Comparison of ENCODE assay signal across 1 fruit fly cellular context in genomic region chr3L:20185206-20185868, dm6.
TF ChIP-seq lines count a peak whose summit lies in the region.

No protein-coding gene starts in this region.

TF ChIP-seq in whole organism, embryonic, 481 proteins besides CTCF, POLR2A, EP300 and RAD21 (continued from another document and continues in another):
- TF ChIP-seq Med (GFP tag; lab: Kevin White, UChicago) (peak; percentile 87), CG14441 (GFP tag; IDR thresholded peaks at IDR 0.05; lab: Robert Waterston, UW) (no peak; the same call in 1 of the 2 replicates), phol (tag; optimal IDR thresholded peaks at IDR 0.05; lab: Kevin White, UChicago) (peak; percentile 15), CG10209 (GFP tag; optimal IDR thresholded peaks at IDR 0.05; lab: Kevin White, UChicago) (peak; percentile 67), Doc2 (GFP tag; IDR thresholded peaks at IDR 0.05; lab: Robert Waterston, UW) (no peak), CG2875 (GFP tag; optimal IDR thresholded peaks at IDR 0.05; lab: Kevin White, UChicago) (peak; percentile 31), CG7839 (tag; optimal IDR thresholded peaks at IDR 0.05; lab: Kevin White, UChicago) (peak; percentile 75), prd (optimal IDR thresholded peaks at IDR 0.05; lab: Kevin White, UChicago) (no peak), prd (GFP tag; IDR thresholded peaks at IDR 0.05; lab: Robert Waterston, UW) (no peak), Meics (GFP tag; optimal IDR thresholded peaks at IDR 0.05; lab: Kevin White, UChicago) (peak; percentile 52), tup (GFP tag; optimal IDR thresholded peaks at IDR 0.05; lab: Kevin White, UChicago) (peak; percentile 8), CG13287 (GFP tag; IDR thresholded peaks at IDR 0.05; lab: Robert Waterston, UW; ENCODE audit: partially characterized antibody) (no peak), ssp (GFP tag; IDR thresholded peaks at IDR 0.05; lab: Robert Waterston, UW) (no peak), CG12219 (GFP tag; optimal IDR thresholded peaks at IDR 0.05; lab: Kevin White, UChicago) (peak; percentile 39), nerfin-1 (tag; optimal IDR thresholded peaks at IDR 0.05; lab: Kevin White, UChicago) (no peak), CG6654 (GFP tag; optimal IDR thresholded peaks at IDR 0.05; lab: Kevin White, UChicago) (no peak), CG1792 (GFP tag; optimal IDR thresholded peaks at IDR 0.05; lab: Kevin White, UChicago) (no peak), CG12769 (tag; optimal IDR thresholded peaks at IDR 0.05; lab: Kevin White, UChicago) (peak; percentile 49), MBD-R2 (GFP tag; IDR thresholded peaks at IDR 0.05; lab: Robert Waterston, UW) (no peak), tap (tag; optimal IDR thresholded peaks at IDR 0.05; lab: Kevin White, UChicago) (no peak), chinmo (GFP tag; IDR thresholded peaks at IDR 0.05; lab: Robert Waterston, UW; ENCODE audit: partially characterized antibody) (no peak), CG10366 (GFP tag; IDR thresholded peaks at IDR 0.05; lab: Robert Waterston, UW) (peak; percentile 21; the same call in 1 of the 2 replicates), slou (GFP tag; optimal IDR thresholded peaks at IDR 0.05; lab: Kevin White, UChicago) (no peak), grn (GFP tag; optimal IDR thresholded peaks at IDR 0.05; lab: Kevin White, UChicago) (no peak), CG13624 (GFP tag; optimal IDR thresholded peaks at IDR 0.05; lab: Kevin White, UChicago) (peak; percentile 55), ato (GFP tag; IDR thresholded peaks at IDR 0.05; lab: Robert Waterston, UW; ENCODE audit: partially characterized antibody) (no peak), CG10274 (GFP tag; optimal IDR thresholded peaks at IDR 0.05; lab: Kevin White, UChicago) (no peak), CoRest (tag; optimal IDR thresholded peaks at IDR 0.05; lab: Kevin White, UChicago) (peak; percentile 64), Spps (tag; optimal IDR thresholded peaks at IDR 0.05; lab: Kevin White, UChicago) (no peak), CG8924 (tag; optimal IDR thresholded peaks at IDR 0.05; lab: Kevin White, UChicago) (peak; percentile 42), seq (GFP tag; IDR thresholded peaks at IDR 0.05; lab: Robert Waterston, UW) (peak; percentile 56), br (optimal IDR thresholded peaks at IDR 0.05; lab: Kevin White, UChicago) (no peak), psq (GFP tag; optimal IDR thresholded peaks at IDR 0.05; lab: Kevin White, UChicago) (no peak), CG17829 (tag; optimal IDR thresholded peaks at IDR 0.05; lab: Kevin White, UChicago) (no peak), Tbp (GFP tag; optimal IDR thresholded peaks at IDR 0.05; lab: Kevin White, UChicago) (no peak), kay (GFP tag; optimal IDR thresholded peaks at IDR 0.05; lab: Kevin White, UChicago) (no peak), HLHmδ (GFP tag; optimal IDR thresholded peaks at IDR 0.05; lab: Kevin White, UChicago) (no peak), Lpt (GFP tag; optimal IDR thresholded peaks at IDR 0.05; lab: Kevin White, UChicago) (no peak), H2.0 (GFP tag; IDR thresholded peaks at IDR 0.05; lab: Robert Waterston, UW) (peak; percentile 61), chm (GFP tag; IDR thresholded peaks at IDR 0.05; lab: Robert Waterston, UW) (no peak), CG9876 (GFP tag; optimal IDR thresholded peaks at IDR 0.05; lab: Kevin White, UChicago) (peak; percentile 12), CG3281 (GFP tag; optimal IDR thresholded peaks at IDR 0.05; lab: Kevin White, UChicago) (peak; percentile 65), CG6689 (GFP tag; IDR thresholded peaks at IDR 0.05; lab: Robert Waterston, UW) (no peak), C15 (GFP tag; IDR thresholded peaks at IDR 0.05; lab: Robert Waterston, UW) (no peak), CG3726 (GFP tag; IDR thresholded peaks at IDR 0.05; lab: Robert Waterston, UW) (no peak), salm (tag; optimal IDR thresholded peaks at IDR 0.05; lab: Kevin White, UChicago) (no peak), otp (GFP tag; IDR thresholded peaks at IDR 0.05; lab: Robert Waterston, UW) (no peak), gt (GFP tag; IDR thresholded peaks at IDR 0.05; lab: Robert Waterston, UW) (no peak), az2 (GFP tag; optimal IDR thresholded peaks at IDR 0.05; lab: Kevin White, UChicago) (peak; percentile 40), Atf-2 (GFP tag; optimal IDR thresholded peaks at IDR 0.05; lab: Kevin White, UChicago) (peak; percentile 18), NC2α (GFP tag; optimal IDR thresholded peaks at IDR 0.05; lab: Kevin White, UChicago) (no peak), Mes4 (GFP tag; optimal IDR thresholded peaks at IDR 0.05; lab: Kevin White, UChicago) (no peak), CG18011 (GFP tag; optimal IDR thresholded peaks at IDR 0.05; lab: Kevin White, UChicago) (no peak), CG15514 (GFP tag; optimal IDR thresholded peaks at IDR 0.05; lab: Kevin White, UChicago) (peak; percentile 37), CG8765 (GFP tag; IDR thresholded peaks at IDR 0.05; lab: Robert Waterston, UW) (no peak), btn (GFP tag; optimal IDR thresholded peaks at IDR 0.05; lab: Kevin White, UChicago) (no peak), slp2 (GFP tag; optimal IDR thresholded peaks at IDR 0.05; lab: Kevin White, UChicago) (no peak), Nf-YC (tag; optimal IDR thresholded peaks at IDR 0.05; lab: Kevin White, UChicago) (no peak), CG4404 (GFP tag; IDR thresholded peaks at IDR 0.05; lab: Robert Waterston, UW) (no peak), wek (GFP tag; optimal IDR thresholded peaks at IDR 0.05; lab: Kevin White, UChicago) (no peak), CG8089 (GFP tag; optimal IDR thresholded peaks at IDR 0.05; lab: Kevin White, UChicago) (no peak), aop (GFP tag; IDR thresholded peaks at IDR 0.05; lab: Robert Waterston, UW) (no peak), Lhr (GFP tag; optimal IDR thresholded peaks at IDR 0.05; lab: Kevin White, UChicago) (no peak), CG9437 (GFP tag; optimal IDR thresholded peaks at IDR 0.05; lab: Kevin White, UChicago) (peak; percentile 59), Rfx (GFP tag; IDR thresholded peaks at IDR 0.05; lab: Robert Waterston, UW) (peak; percentile 32; the same call in 1 of the 2 replicates), CG4707 (GFP tag; optimal IDR thresholded peaks at IDR 0.05; lab: Kevin White, UChicago) (no peak), MESR4 (GFP tag; optimal IDR thresholded peaks at IDR 0.05; lab: Kevin White, UChicago) (no peak), Bgb (GFP tag; IDR thresholded peaks at IDR 0.05; lab: Robert Waterston, UW; ENCODE audit: partially characterized antibody) (no peak; the same call in 1 of the 2 replicates), CG14014 (GFP tag; IDR thresholded peaks at IDR 0.05; lab: Robert Waterston, UW) (peak; percentile 58), ro (GFP tag; IDR thresholded peaks at IDR 0.05; lab: Robert Waterston, UW) (no peak), h (optimal IDR thresholded peaks at IDR 0.05; lab: Kevin White, UChicago) (no peak), p53 (GFP tag; optimal IDR thresholded peaks at IDR 0.05; lab: Kevin White, UChicago) (no peak), CG12155 (GFP tag; optimal IDR thresholded peaks at IDR 0.05; lab: Kevin White, UChicago) (peak; percentile 53), H15 (GFP tag; IDR thresholded peaks at IDR 0.05; lab: Robert Waterston, UW) (no peak), sr (GFP tag; IDR thresholded peaks at IDR 0.05; lab: Robert Waterston, UW) (no peak), cato (GFP tag; optimal IDR thresholded peaks at IDR 0.05; lab: Kevin White, UChicago; ENCODE audit: borderline replicate concordance) (peak; percentile 58), CG31224 (GFP tag; IDR thresholded peaks at IDR 0.05; lab: Robert Waterston, UW) (no peak), CG13123 (GFP tag; optimal IDR thresholded peaks at IDR 0.05; lab: Kevin White, UChicago) (peak; percentile 37), bsh (GFP tag; optimal IDR thresholded peaks at IDR 0.05; lab: Kevin White, UChicago) (peak in 1 of 2 experiments; percentile 34), E2f2 (GFP tag; IDR thresholded peaks at IDR 0.05; lab: Robert Waterston, UW) (peak; percentile 44), ems (GFP tag; optimal IDR thresholded peaks at IDR 0.05; lab: Kevin White, UChicago) (peak; percentile 69), CG33213 (GFP tag; optimal IDR thresholded peaks at IDR 0.05; lab: Kevin White, UChicago) (peak; percentile 7), D (optimal IDR thresholded peaks at IDR 0.05; lab: Kevin White, UChicago) (no peak), D (GFP tag; optimal IDR thresholded peaks at IDR 0.05; lab: Kevin White, UChicago) (no peak), fd3F (GFP tag; optimal IDR thresholded peaks at IDR 0.05; lab: Kevin White, UChicago) (peak; percentile 37), caup (GFP tag; optimal IDR thresholded peaks at IDR 0.05; lab: Kevin White, UChicago; ENCODE audit: severe bottlenecking) (peak; percentile 71), CG1603 (tag; optimal IDR thresholded peaks at IDR 0.05; lab: Kevin White, UChicago) (no peak), B-H1 (GFP tag; IDR thresholded peaks at IDR 0.05; lab: Robert Waterston, UW) (no peak), CG2129 (GFP tag; IDR thresholded peaks at IDR 0.05; lab: Robert Waterston, UW; ENCODE audit: partially characterized antibody) (no peak), Trl (optimal IDR thresholded peaks at IDR 0.05; lab: Kevin White, UChicago) (no peak), Trl (GFP tag; optimal IDR thresholded peaks at IDR 0.05; lab: Kevin White, UChicago) (peak; percentile 0), Abd-B (GFP tag; optimal IDR thresholded peaks at IDR 0.05; lab: Kevin White, UChicago) (no peak), CG9609 (GFP tag; optimal IDR thresholded peaks at IDR 0.05; lab: Kevin White, UChicago) (peak; percentile 50), Dref (GFP tag; IDR thresholded peaks at IDR 0.05; lab: Robert Waterston, UW) (no peak), ham (GFP tag; IDR thresholded peaks at IDR 0.05; lab: Robert Waterston, UW) (0 out of 2 replicates have a peak, but pooled peaks have one; percentile 28), CG13775 (GFP tag; optimal IDR thresholded peaks at IDR 0.05; lab: Kevin White, UChicago) (peak; percentile 75), Fer3 (tag; optimal IDR thresholded peaks at IDR 0.05; lab: Kevin White, UChicago) (peak; percentile 42), ci (GFP tag; IDR thresholded peaks at IDR 0.05; lab: Robert Waterston, UW) (peak; percentile 27; the same call in 1 of the 3 replicates), toy (GFP tag; IDR thresholded peaks at IDR 0.05; lab: Robert Waterston, UW) (no peak), CG11093 (GFP tag; IDR thresholded peaks at IDR 0.05; lab: Robert Waterston, UW) (no peak), disco-r (GFP tag; optimal IDR thresholded peaks at IDR 0.05; lab: Kevin White, UChicago) (no peak), gro (GFP tag; optimal IDR thresholded peaks at IDR 0.05; lab: Kevin White, UChicago) (no peak), z (GFP tag; IDR thresholded peaks at IDR 0.05; lab: Robert Waterston, UW) (no peak), CG8388 (GFP tag; optimal IDR thresholded peaks at IDR 0.05; lab: Kevin White, UChicago) (peak; percentile 12), gem (tag; optimal IDR thresholded peaks at IDR 0.05; lab: Kevin White, UChicago) (peak; percentile 77), Myb (GFP tag; optimal IDR thresholded peaks at IDR 0.05; lab: Kevin White, UChicago) (peak; percentile 34), CG11504 (tag; optimal IDR thresholded peaks at IDR 0.05; lab: Kevin White, UChicago) (peak; percentile 59), sens-2 (GFP tag; IDR thresholded peaks at IDR 0.05; lab: Robert Waterston, UW) (no peak), luna (GFP tag; optimal IDR thresholded peaks at IDR 0.05; lab: Kevin White, UChicago) (no peak), CG7357 (GFP tag; IDR thresholded peaks at IDR 0.05; lab: Robert Waterston, UW) (no peak), Xbp1 (GFP tag; optimal IDR thresholded peaks at IDR 0.05; lab: Kevin White, UChicago) (peak; percentile 64), CG4282 (GFP tag; optimal IDR thresholded peaks at IDR 0.05; lab: Kevin White, UChicago) (no peak), CG11560 (tag; IDR thresholded peaks at IDR 0.05; lab: Robert Waterston, UW) (no peak), danr (GFP tag; IDR thresholded peaks at IDR 0.05; lab: Robert Waterston, UW) (no peak), da (GFP tag; optimal IDR thresholded peaks at IDR 0.05; lab: Kevin White, UChicago) (no peak), CG15011 (GFP tag; optimal IDR thresholded peaks at IDR 0.05; lab: Kevin White, UChicago) (peak; percentile 22), CG30403 (GFP tag; optimal IDR thresholded peaks at IDR 0.05; lab: Kevin White, UChicago) (peak; percentile 66), CG15479 (GFP tag; optimal IDR thresholded peaks at IDR 0.05; lab: Kevin White, UChicago) (no peak), CG17328 (GFP tag; IDR thresholded peaks at IDR 0.05; lab: Robert Waterston, UW) (no peak), usp (GFP tag; optimal IDR thresholded peaks at IDR 0.05; lab: Kevin White, UChicago) (no peak), pan (optimal IDR thresholded peaks at IDR 0.05; lab: Kevin White, UChicago) (no peak), pan (GFP tag; optimal IDR thresholded peaks at IDR 0.05 in 1 of 2, IDR thresholded peaks at IDR 0.05 in 1 of 2) (no peak), CG4328 (GFP tag; optimal IDR thresholded peaks at IDR 0.05; lab: Kevin White, UChicago) (no peak), HLH54F (GFP tag; optimal IDR thresholded peaks at IDR 0.05; lab: Kevin White, UChicago) (peak; percentile 71), CG11247 (GFP tag; IDR thresholded peaks at IDR 0.05; lab: Robert Waterston, UW) (no peak), CHES-1-like (GFP tag; optimal IDR thresholded peaks at IDR 0.05; lab: Kevin White, UChicago) (peak; percentile 47), gcm2 (GFP tag; optimal IDR thresholded peaks at IDR 0.05; lab: Kevin White, UChicago) (peak; percentile 29), Deaf1 (tag; optimal IDR thresholded peaks at IDR 0.05; lab: Kevin White, UChicago) (peak; percentile 98), sna (GFP tag; IDR thresholded peaks at IDR 0.05; lab: Robert Waterston, UW; ENCODE audit: partially characterized antibody) (no peak), repo (GFP tag; optimal IDR thresholded peaks at IDR 0.05; lab: Kevin White, UChicago) (no peak), Dfd (GFP tag; optimal IDR thresholded peaks at IDR 0.05; lab: Kevin White, UChicago) (no peak), Aef1 (GFP tag; IDR thresholded peaks at IDR 0.05; lab: Robert Waterston, UW) (peak; percentile 56), CG4360 (GFP tag; IDR thresholded peaks at IDR 0.05; lab: Robert Waterston, UW) (no peak), CG1233 (GFP tag; optimal IDR thresholded peaks at IDR 0.05; lab: Kevin White, UChicago) (no peak), sim (GFP tag; IDR thresholded peaks at IDR 0.05; lab: Robert Waterston, UW) (no peak), hb (GFP tag; IDR thresholded peaks at IDR 0.05; lab: Robert Waterston, UW; ENCODE audit: partially characterized antibody) (no peak), bowl (GFP tag; IDR thresholded peaks at IDR 0.05; lab: Robert Waterston, UW) (no peak)
